Worm (Caenorhabditis elegans) whole organism, young adult: ENCODE measurements around the gene ugt-67.
A peak's percentile ranks its signal among the peaks of the same experiment; 100 is the strongest.

Source experiments
- B0019.2 ChIP-seq: fragments of 200-800 bp; sonication (Bioruptor generic); conservative IDR thresholded peaks from 2 replicates; pipeline ENCODE4 v1.3.6; 2022; ENCODE audit warnings: missing genetic modification reagents, missing genetic modification characterization, missing compliant biosample characterization
- B0261.1 ChIP-seq: sonication (generic microtip); optimal IDR thresholded peaks from 2 replicates; lab custom pipeline; 2016; ENCODE audit warnings: mild to moderate bottlenecking, missing genetic modification characterization, moderate library complexity, missing compliant biosample characterization
- C17E4.6 ChIP-seq: fragments of 200-800 bp; sonication (Bioruptor generic); IDR thresholded peaks from 2 replicates; pipeline ENCODE4 v1.3.6; 2022; ENCODE audit warnings: missing genetic modification reagents, missing genetic modification characterization, missing compliant biosample characterization
- D2030.7 ChIP-seq: fragments of 200-800 bp; sonication (Bioruptor generic); IDR thresholded peaks from 2 replicates; pipeline ENCODE4 v1.3.6; 2022; ENCODE audit warnings: missing genetic modification reagents, missing genetic modification characterization, missing compliant biosample characterization
- F23B12.7 ChIP-seq: sonication (generic microtip); optimal IDR thresholded peaks from 2 replicates; lab custom pipeline; 2017; ENCODE audit warnings: missing genetic modification characterization, mild to moderate bottlenecking, missing compliant biosample characterization, antibody characterized with exemption, moderate library complexity; ENCODE audit not compliant: insufficient read depth
- F49E8.2 ChIP-seq: sonication (generic microtip); optimal IDR thresholded peaks from 3 replicates; lab custom pipeline; 2017; ENCODE audit warnings: missing genetic modification characterization, mild to moderate bottlenecking, missing compliant biosample characterization, antibody characterized with exemption, moderate library complexity; ENCODE audit not compliant: insufficient read depth
- F52B5.7 ChIP-seq: sonication (generic microtip); optimal IDR thresholded peaks from 2 replicates; lab custom pipeline; 2016; ENCODE audit warnings: mild to moderate bottlenecking, missing genetic modification characterization, missing compliant biosample characterization
- F57C9.4 ChIP-seq: sonication (generic microtip); optimal IDR thresholded peaks from 2 replicates; lab custom pipeline; 2017; ENCODE audit warnings: mild to moderate bottlenecking, missing genetic modification characterization, missing compliant biosample characterization
- K11D2.4 ChIP-seq: fragments of 200-800 bp; sonication (Bioruptor generic); IDR thresholded peaks from 2 replicates; pipeline ENCODE4 v1.3.6; 2022; ENCODE audit warnings: missing genetic modification reagents, missing genetic modification characterization, missing compliant biosample characterization
- Y56A3A.18 ChIP-seq: fragments of 200-800 bp; sonication (Bioruptor generic); IDR thresholded peaks from 2 replicates; pipeline ENCODE4 v1.3.6; 2022; ENCODE audit warnings: missing genetic modification reagents, missing genetic modification characterization, missing compliant biosample characterization
- aptf-3 ChIP-seq: fragments of 200-800 bp; sonication (Bioruptor generic); IDR thresholded peaks from 2 replicates; pipeline ENCODE4 v1.3.6; 2022; ENCODE audit warnings: missing genetic modification characterization, missing compliant biosample characterization
- cebp-2 ChIP-seq: fragments of 200-800 bp; sonication (Bioruptor generic); IDR thresholded peaks from 2 replicates; pipeline ENCODE4 v1.3.6; 2022; ENCODE audit warnings: missing genetic modification characterization, missing compliant biosample characterization
- ceh-40 ChIP-seq: fragments of 200-800 bp; sonication (Bioruptor generic); IDR thresholded peaks from 2 replicates; pipeline ENCODE4 v1.3.6; 2022; ENCODE audit warnings: missing genetic modification characterization, missing compliant biosample characterization
- ceh-58 ChIP-seq: fragments of 200-800 bp; sonication (Bioruptor generic); IDR thresholded peaks from 2 replicates; pipeline ENCODE4 v1.3.6; 2022; ENCODE audit warnings: missing genetic modification characterization, missing compliant biosample characterization
- efl-1 ChIP-seq: fragments of 150-350 bp; optimal IDR thresholded peaks from 2 replicates; lab custom pipeline; 2014; ENCODE audit warnings: missing biosample characterization, missing genetic modification reagents, missing genetic modification characterization
- egl-44 ChIP-seq: fragments of 200-800 bp; sonication (Bioruptor generic); IDR thresholded peaks from 2 replicates; pipeline ENCODE4 v1.3.6; 2022; ENCODE audit warnings: missing genetic modification reagents, missing genetic modification characterization, missing compliant biosample characterization
- ekl-4 ChIP-seq: fragments of 200-800 bp; sonication (Bioruptor generic); IDR thresholded peaks from 2 replicates; pipeline ENCODE4 v1.3.6; 2022; ENCODE audit warnings: missing genetic modification reagents, missing genetic modification characterization, missing compliant biosample characterization
- hmg-1.2 ChIP-seq: fragments of 200-800 bp; sonication (Bioruptor generic); IDR thresholded peaks from 2 replicates; pipeline ENCODE4 v1.3.6; 2022; ENCODE audit warnings: missing genetic modification reagents, missing genetic modification characterization, missing compliant biosample characterization
- lag-1 ChIP-seq: fragments of 200-800 bp; sonication (Bioruptor generic); IDR thresholded peaks from 2 replicates; pipeline ENCODE4 v1.3.6; 2022; ENCODE audit warnings: missing genetic modification reagents, missing genetic modification characterization, missing compliant biosample characterization
- lin-35 ChIP-seq, 3 experiments: fragments of 150-350 bp in 2 of 3; sonication (generic microtip) in 1 of 3; optimal IDR thresholded peaks; 2 replicates each; lab custom pipeline; 2014 to 2018; ENCODE audit warnings: missing biosample characterization in 3 of 3, missing genetic modification characterization in 3 of 3, missing genetic modification reagents in 3 of 3
- lin-40 ChIP-seq: sonication (generic microtip); optimal IDR thresholded peaks from 2 replicates; lab custom pipeline; 2016; ENCODE audit warnings: missing genetic modification characterization, mild to moderate bottlenecking, missing compliant biosample characterization, missing genotype, missing genetic modification reagents
- lir-1 ChIP-seq: fragments of 200-800 bp; sonication (Bioruptor generic); conservative IDR thresholded peaks from 2 replicates; pipeline ENCODE4 v1.3.6; 2022; ENCODE audit warnings: missing genetic modification reagents, missing genetic modification characterization, missing compliant biosample characterization
- madf-3 ChIP-seq: fragments of 200-800 bp; sonication (Bioruptor generic); IDR thresholded peaks from 2 replicates; pipeline ENCODE4 v1.3.6; 2022; ENCODE audit warnings: missing genetic modification reagents, missing genetic modification characterization, missing compliant biosample characterization
- mxl-1 ChIP-seq: sonication (generic microtip); optimal IDR thresholded peaks from 2 replicates; lab custom pipeline; 2016; ENCODE audit warnings: missing genetic modification characterization, missing compliant biosample characterization
- nfya-2 ChIP-seq: fragments of 200-800 bp; sonication (Bioruptor generic); IDR thresholded peaks from 2 replicates; pipeline ENCODE4 v1.3.6; 2022; ENCODE audit warnings: missing genetic modification reagents, missing genetic modification characterization, missing compliant biosample characterization
- nfyb-1 ChIP-seq: fragments of 200-800 bp; sonication (Bioruptor generic); IDR thresholded peaks from 2 replicates; pipeline ENCODE4 v1.3.6; 2022; ENCODE audit warnings: missing genetic modification reagents, missing genetic modification characterization, missing compliant biosample characterization
- nhr-80 ChIP-seq: sonication (generic microtip); optimal IDR thresholded peaks from 2 replicates; lab custom pipeline; 2016; ENCODE audit warnings: missing genetic modification characterization, missing compliant biosample characterization
- pha-4 ChIP-seq: fragments of 150-350 bp; sonication (generic microtip); optimal IDR thresholded peaks from 2 replicates; lab custom pipeline; 2014; ENCODE audit warnings: missing biosample characterization, missing genetic modification reagents, missing genetic modification characterization
- rec-8 ChIP-seq, 2 experiments: sonication (generic microtip); optimal IDR thresholded peaks; 2 replicates each; lab custom pipeline; 2016; ENCODE audit warnings: mild to moderate bottlenecking in 2 of 2, missing genetic modification characterization in 2 of 2, missing genetic modification reagents in 2 of 2, missing genotype in 2 of 2, missing biosample characterization in 1 of 2, missing compliant biosample characterization in 1 of 2, moderate library complexity in 1 of 2
- sea-2 ChIP-seq: fragments of 200-800 bp; sonication (Bioruptor generic); IDR thresholded peaks from 2 replicates; pipeline ENCODE4 v1.3.6; 2022; ENCODE audit warnings: missing genetic modification characterization, missing compliant biosample characterization
- tbp1 ChIP-seq: fragments of 200-800 bp; sonication (Bioruptor generic); optimal IDR thresholded peaks from 2 replicates; lab custom pipeline; 2018; ENCODE audit warnings: mild to moderate bottlenecking, missing genetic modification characterization, missing compliant biosample characterization
- zfh-2 ChIP-seq: fragments of 200-800 bp; sonication (Bioruptor generic); conservative IDR thresholded peaks from 2 replicates; pipeline ENCODE4 v1.3.6; 2022; ENCODE audit warnings: missing genetic modification reagents, missing genetic modification characterization, missing compliant biosample characterization
- zim-3 ChIP-seq: sonication (generic microtip); optimal IDR thresholded peaks from 2 replicates; lab custom pipeline; 2017; ENCODE audit warnings: mild to moderate bottlenecking, missing genetic modification characterization, moderate library complexity, missing compliant biosample characterization
- ztf-3 ChIP-seq: fragments of 200-800 bp; sonication (Bioruptor generic); optimal IDR thresholded peaks from 2 replicates; lab custom pipeline; 2018; ENCODE audit warnings: mild to moderate bottlenecking, missing genetic modification characterization, missing compliant biosample characterization

Gene ugt-67

ce11 chrV:4901074-4901473 is at the start of gene ugt-67:
Gene ugt-67 (plus strand): TSS chrV:4901374.
- no peak for TF ChIP-seq ekl-4
- TF ChIP-seq rec-8 (tag; optimal IDR thresholded peaks at IDR 0.05; lab: Kevin White, UChicago): no peak
- no peak for TF ChIP-seq lir-1 (GFP tag; lab: Robert Waterston, UW)
- no peak for TF ChIP-seq nfya-2 (GFP tag; lab: Robert Waterston, UW)
- TF ChIP-seq madf-3 (GFP tag; lab: Robert Waterston, UW): no peak
- TF ChIP-seq nfyb-1 (GFP tag; lab: Robert Waterston, UW): no peak
- TF ChIP-seq pha-4: no peak
- TF ChIP-seq B0261.1: no peak
- no peak for TF ChIP-seq F52B5.7 (tag; lab: Kevin White, UChicago)
- no peak for TF ChIP-seq aptf-3 (GFP tag; lab: Robert Waterston, UW)
- no peak for TF ChIP-seq ceh-40 (GFP tag; lab: Robert Waterston, UW)
- TF ChIP-seq cebp-2 (GFP tag; lab: Robert Waterston, UW): no peak
- TF ChIP-seq F23B12.7 (tag; lab: Kevin White, UChicago): no peak
- no peak for TF ChIP-seq B0019.2 (GFP tag; lab: Robert Waterston, UW)
- TF ChIP-seq lag-1: no peak
- no peak for TF ChIP-seq F49E8.2 (tag; lab: Kevin White, UChicago)
- no peak for TF ChIP-seq Y56A3A.18 (GFP tag; lab: Robert Waterston, UW)
- TF ChIP-seq zim-3 (tag; lab: Kevin White, UChicago): no peak

DNA sequence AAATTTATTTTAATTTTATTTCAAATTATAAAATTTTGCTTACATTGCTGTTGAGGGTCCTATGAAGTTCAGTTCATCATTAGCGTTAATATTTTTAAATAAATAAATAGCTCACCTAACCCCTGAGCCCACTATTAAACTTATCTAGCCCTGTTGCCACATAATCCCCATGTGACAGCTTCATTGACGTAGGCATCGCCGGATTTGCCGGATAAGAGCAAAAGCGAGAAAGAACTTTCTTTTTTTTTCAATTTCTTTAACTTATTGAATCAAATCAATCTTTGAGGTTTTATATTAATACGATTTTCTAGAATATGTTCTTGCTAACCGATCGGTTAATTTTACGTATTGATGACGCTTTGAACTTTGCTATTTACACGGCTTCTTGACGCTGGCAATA is 49.2 kb upstream of the ugt-67 start:
- TF ChIP-seq C17E4.6 (GFP tag; lab: Robert Waterston, UW): no peak
- TF ChIP-seq ceh-58 (GFP tag; lab: Robert Waterston, UW): no peak
- no peak for TF ChIP-seq ekl-4
- TF ChIP-seq ztf-3: no peak
- no peak for TF ChIP-seq F57C9.4
- TF ChIP-seq egl-44: no peak
- no peak for TF ChIP-seq lin-40 (tag; lab: Kevin White, UChicago)
- no peak for TF ChIP-seq rec-8 (tag; optimal IDR thresholded peaks at IDR 0.05; lab: Kevin White, UChicago)
- TF ChIP-seq nhr-80 (tag; lab: Kevin White, UChicago): no peak

- TF ChIP-seq D2030.7 (GFP tag; lab: Robert Waterston, UW) (no peak), tbp1 (GFP tag; lab: Kevin White, UChicago) (no peak), mxl-1 (no peak), efl-1 (GFP tag; lab: Kevin White, UChicago) (no peak), zfh-2 (GFP tag; lab: Robert Waterston, UW) (no peak), K11D2.4 (GFP tag; lab: Robert Waterston, UW) (no peak)
These were observed 43.6 kb upstream of the ugt-67 start for ce11 chrV:4857561-4857960.

ce11 chrV:4860525-4860924 is 40.6 kb upstream of the ugt-67 start:
- TF ChIP-seq hmg-1.2 (GFP tag; lab: Robert Waterston, UW): peak; percentile 40; the same call in 1 of the 2 replicates
- peak in 1 of 3 experiments; percentile 11 for TF ChIP-seq lin-35 (GFP tag; optimal IDR thresholded peaks at IDR 0.05; lab: Kevin White, UChicago)
- TF ChIP-seq sea-2 (GFP tag; lab: Robert Waterston, UW): no peak
